Worm (Caenorhabditis elegans): ENCODE results near the gene Y47D3A.14.

Gene Y47D3A.14

DNA sequence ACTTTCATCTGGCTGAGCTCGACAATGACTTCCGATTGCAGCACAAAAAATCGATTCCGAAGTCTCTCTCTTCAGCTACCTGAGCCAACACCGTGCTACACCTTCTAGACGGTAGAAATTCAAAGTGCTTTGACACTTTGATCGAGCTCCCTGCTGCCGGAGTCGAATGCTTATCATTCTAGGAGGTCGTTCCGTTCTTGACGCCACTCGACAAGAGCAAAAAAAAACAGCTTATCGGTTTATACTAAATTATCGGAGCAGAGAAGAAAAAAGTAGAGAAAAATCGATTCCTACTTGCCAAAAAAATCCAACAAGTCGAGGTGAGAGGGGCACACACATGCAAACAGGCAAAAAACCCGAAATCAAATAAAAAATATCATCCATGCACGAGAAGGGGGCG is 31.9 kb upstream of the Y47D3A.14 start:
- TF ChIP-seq ceh-62 (tag; optimal IDR thresholded peaks at IDR 0.05) (no peak), zag-1 (tag; optimal IDR thresholded peaks at IDR 0.05) (no peak), pqm-1 (tag; optimal IDR thresholded peaks at IDR 0.05) (peak; percentile 36), nhr-48 (tag; optimal IDR thresholded peaks at IDR 0.05) (peak; percentile 3), cey-2 (tag; optimal IDR thresholded peaks at IDR 0.05; ENCODE audit: borderline replicate concordance, insufficient read depth) (no peak), F10B5.3 (tag; optimal IDR thresholded peaks at IDR 0.05) (no peak), nhr-28 (tag; optimal IDR thresholded peaks at IDR 0.05) (peak; percentile 61), daf-16 (GFP tag; optimal IDR thresholded peaks at IDR 0.05) (no peak), daf-16 (tag; optimal IDR thresholded peaks at IDR 0.05) (peak; percentile 24), nhr-25 (tag; optimal IDR thresholded peaks at IDR 0.05; ENCODE audit: borderline replicate concordance, insufficient read depth) (no peak), T20F7.1 (GFP tag; optimal IDR thresholded peaks at IDR 0.05) (no peak), tra-1 (GFP tag; IDR thresholded peaks at IDR 0.05) (0 out of 2 replicates have a peak, but pooled peaks have one; percentile 5), mdt-29 (GFP tag; IDR thresholded peaks at IDR 0.05) (no peak), aly-2 (tag; optimal IDR thresholded peaks at IDR 0.05) (no peak), madf-5 (GFP tag; IDR thresholded peaks at IDR 0.05) (no peak), vab-7 (GFP tag; IDR thresholded peaks at IDR 0.05) (no peak), dmd-6 (GFP tag; IDR thresholded peaks at IDR 0.05) (peak; percentile 66), egl-43 (GFP tag; IDR thresholded peaks at IDR 0.05) (no peak), hlh-11 (tag; optimal IDR thresholded peaks at IDR 0.05) (peak; percentile 8), T26A8.4 (GFP tag; IDR thresholded peaks at IDR 0.05) (no peak), dpl-1 (GFP tag; optimal IDR thresholded peaks at IDR 0.05) (no peak), ctbp-1 (GFP tag; IDR thresholded peaks at IDR 0.05) (no peak), lin-13 (GFP tag; optimal IDR thresholded peaks at IDR 0.05) (no peak), gei-8 (GFP tag; optimal IDR thresholded peaks at IDR 0.05) (no peak), nhr-77 (tag; optimal IDR thresholded peaks at IDR 0.05) (no peak)

DNA sequence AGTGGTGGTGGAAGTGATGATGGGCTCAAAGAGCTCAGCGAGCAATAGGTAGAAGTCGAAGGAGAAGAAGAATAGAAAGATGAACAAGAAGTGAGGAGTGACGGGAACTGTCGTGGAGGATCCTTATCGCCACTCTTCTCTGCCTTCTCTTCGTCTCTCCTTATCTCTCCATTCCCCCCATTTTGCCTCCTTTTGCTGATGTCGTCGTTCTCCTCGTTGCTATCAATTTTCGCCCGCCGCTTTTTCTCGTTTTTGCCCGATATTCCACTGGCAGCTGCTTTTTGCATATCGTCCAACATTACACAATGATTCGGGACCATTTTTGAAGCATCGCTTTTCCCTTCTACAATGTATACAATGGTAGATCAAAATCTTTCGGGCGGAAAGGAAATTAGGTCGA is 30.7 kb upstream of the Y47D3A.14 start:
- TF ChIP-seq ceh-32 (tag; optimal IDR thresholded peaks at IDR 0.05; ENCODE audit: poor library complexity) (no peak), dmd-6 (GFP tag; IDR thresholded peaks at IDR 0.05) (peak; percentile 63), nhr-28 (tag; optimal IDR thresholded peaks at IDR 0.05) (peak; percentile 70), hlh-11 (tag; optimal IDR thresholded peaks at IDR 0.05) (peak; percentile 28), mxl-3 (GFP tag; optimal IDR thresholded peaks at IDR 0.05) (peak; percentile 38), daf-12 (tag; optimal IDR thresholded peaks at IDR 0.05) (no peak), jun-1 (tag; optimal IDR thresholded peaks at IDR 0.05) (no peak), pqm-1 (tag; optimal IDR thresholded peaks at IDR 0.05) (peak; percentile 62), unc-62 (GFP tag; optimal IDR thresholded peaks at IDR 0.05 in 1 of 2) (peak in 1 of 2 experiments; percentile 86), unc-62 (tag; optimal IDR thresholded peaks at IDR 0.05) (no peak), mxl-2 (GFP tag; conservative IDR thresholded peaks at IDR 0.05) (no peak), mes-2 (tag; optimal IDR thresholded peaks at IDR 0.05; ENCODE audit: poor library complexity, severe bottlenecking) (peak; percentile 3), daf-16 (GFP tag; optimal IDR thresholded peaks at IDR 0.05) (no peak), daf-16 (tag; optimal IDR thresholded peaks at IDR 0.05) (peak; percentile 14)

DNA sequence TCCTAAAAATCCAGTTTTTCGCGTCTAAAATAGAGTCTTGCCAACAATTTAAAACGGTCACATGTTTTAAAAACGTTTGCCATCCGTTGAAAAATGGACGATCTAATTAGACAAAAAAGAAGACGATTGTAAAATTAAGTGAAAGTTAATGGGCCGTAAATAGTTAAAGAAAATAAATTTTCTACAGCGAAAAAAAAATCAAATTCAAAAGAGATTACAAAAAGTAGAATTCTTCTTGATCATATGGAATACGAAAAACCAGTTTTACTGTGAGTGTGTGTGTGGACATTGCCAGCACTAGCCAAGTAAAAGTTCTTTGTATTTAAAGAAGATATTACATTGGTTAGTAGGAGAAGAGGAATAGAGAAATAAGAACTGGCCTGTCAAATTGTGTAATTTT is 25.4 kb upstream of the Y47D3A.14 start:
- TF ChIP-seq spr-3 (GFP tag; optimal IDR thresholded peaks at IDR 0.05) (no peak), hlh-11 (tag; optimal IDR thresholded peaks at IDR 0.05) (peak; percentile 23), ceh-62 (tag; optimal IDR thresholded peaks at IDR 0.05) (no peak), nhr-48 (tag; optimal IDR thresholded peaks at IDR 0.05) (peak; percentile 21), ceh-82 (tag; optimal IDR thresholded peaks at IDR 0.05) (no peak), mep-1 (tag; optimal IDR thresholded peaks at IDR 0.05) (peak; percentile 7), arid-1 (GFP tag; conservative IDR thresholded peaks at IDR 0.05) (no peak), unc-62 (GFP tag; optimal IDR thresholded peaks at IDR 0.05 in 1 of 2) (peak in 1 of 2 experiments; percentile 46), unc-62 (tag; optimal IDR thresholded peaks at IDR 0.05) (no peak), T20F7.1 (GFP tag; optimal IDR thresholded peaks at IDR 0.05) (peak; percentile 25), hlh-30 (tag; optimal IDR thresholded peaks at IDR 0.05; ENCODE audit: insufficient read depth) (peak; percentile 22), dve-1 (tag; optimal IDR thresholded peaks at IDR 0.05; ENCODE audit: insufficient read depth) (peak; percentile 19), nhr-237 (tag; optimal IDR thresholded peaks at IDR 0.05) (no peak), F37D6.2 (tag; optimal IDR thresholded peaks at IDR 0.05) (no peak)
